Worm (Caenorhabditis elegans) whole organism, late embryonic: Measurements from ENCODE around the gene cra-1.

Experiments
- C08G9.2 ChIP-seq: sonication (generic microtip); optimal IDR thresholded peaks from 2 replicates; lab custom pipeline; 2016; ENCODE audit warnings: mild to moderate bottlenecking, missing genetic modification characterization, moderate library complexity, missing compliant biosample characterization
- F13H6.1 ChIP-seq: sonication (generic microtip); optimal IDR thresholded peaks from 2 replicates; lab custom pipeline; 2016; ENCODE audit warnings: missing genetic modification characterization, missing compliant biosample characterization
- K02D7.2 ChIP-seq: sonication (generic microtip); optimal IDR thresholded peaks from 2 replicates; lab custom pipeline; 2017; ENCODE audit warnings: mild to moderate bottlenecking, missing genetic modification characterization, missing compliant biosample characterization
- K09A11.1 ChIP-seq: sonication (generic microtip); optimal IDR thresholded peaks from 2 replicates; lab custom pipeline; 2017; ENCODE audit warnings: antibody characterized with exemption, mild to moderate bottlenecking, missing genetic modification characterization, missing compliant biosample characterization; ENCODE audit not compliant: insufficient read depth
- Y22D7AL.16 ChIP-seq: sonication (generic microtip); optimal IDR thresholded peaks from 2 replicates; lab custom pipeline; 2016; ENCODE audit warnings: missing genetic modification characterization, missing compliant biosample characterization
- ahr-1 ChIP-seq: sonication (generic microtip); optimal IDR thresholded peaks from 2 replicates; lab custom pipeline; 2016; ENCODE audit warnings: missing genetic modification characterization, missing compliant biosample characterization
- ama-1 ChIP-seq: fragments of 150-350 bp; optimal IDR thresholded peaks from 2 replicates; lab custom pipeline; 2014
- ceh-14 ChIP-seq: sonication (generic microtip); optimal IDR thresholded peaks from 2 replicates; lab custom pipeline; 2016; ENCODE audit warnings: missing genotype, missing genetic modification characterization, missing compliant biosample characterization
- ceh-18 ChIP-seq: sonication (generic microtip); optimal IDR thresholded peaks from 2 replicates; lab custom pipeline; 2016; ENCODE audit warnings: missing genetic modification characterization, missing compliant biosample characterization
- ceh-19 ChIP-seq: fragments of 200-800 bp; sonication (Bioruptor generic); optimal IDR thresholded peaks from 2 replicates; lab custom pipeline; 2018; ENCODE audit warnings: mild to moderate bottlenecking, missing genetic modification characterization, missing compliant biosample characterization
- ceh-2 ChIP-seq: sonication (generic microtip); optimal IDR thresholded peaks from 2 replicates; lab custom pipeline; 2016; ENCODE audit warnings: missing genotype, missing genetic modification characterization, missing compliant biosample characterization
- ceh-24 ChIP-seq: sonication (generic microtip); optimal IDR thresholded peaks from 2 replicates; lab custom pipeline; 2016; ENCODE audit warnings: mild to moderate bottlenecking, missing genetic modification characterization, missing compliant biosample characterization
- ceh-30 ChIP-seq: fragments of 150-350 bp; optimal IDR thresholded peaks from 2 replicates; lab custom pipeline; 2014; ENCODE audit warnings: missing biosample characterization, missing genetic modification characterization
- ceh-31 ChIP-seq: sonication (generic microtip); optimal IDR thresholded peaks from 2 replicates; lab custom pipeline; 2016; ENCODE audit warnings: missing genetic modification characterization, missing compliant biosample characterization
- ceh-45 ChIP-seq: fragments of 200-800 bp; sonication (Bioruptor generic); IDR thresholded peaks from 2 replicates; pipeline ENCODE4 v1.3.6; 2022; ENCODE audit warnings: missing genetic modification reagents, missing genetic modification characterization, missing compliant biosample characterization
- ceh-6 ChIP-seq: fragments of 200-800 bp; sonication (Bioruptor generic); optimal IDR thresholded peaks from 2 replicates; lab custom pipeline; 2018; ENCODE audit warnings: mild to moderate bottlenecking, missing genetic modification characterization, missing compliant biosample characterization
- ceh-9 ChIP-seq: sonication (generic microtip); optimal IDR thresholded peaks from 2 replicates; lab custom pipeline; 2016; ENCODE audit warnings: mild to moderate bottlenecking, missing genetic modification characterization, inconsistent platforms, missing compliant biosample characterization
- dmd-4 ChIP-seq: sonication (generic microtip); optimal IDR thresholded peaks from 2 replicates; lab custom pipeline; 2016; ENCODE audit warnings: borderline replicate concordance, missing genetic modification characterization, missing compliant biosample characterization
- dve-1 ChIP-seq: sonication (generic microtip); optimal IDR thresholded peaks from 2 replicates; lab custom pipeline; 2017; ENCODE audit warnings: antibody characterized with exemption, mild to moderate bottlenecking, missing genetic modification characterization, missing compliant biosample characterization
- elt-2 ChIP-seq: sonication (generic microtip); optimal IDR thresholded peaks from 2 replicates; lab custom pipeline; 2016; ENCODE audit warnings: missing genetic modification reagents, missing genetic modification characterization, missing compliant biosample characterization
- elt-4 ChIP-seq: sonication (generic microtip); optimal IDR thresholded peaks from 2 replicates; lab custom pipeline; 2016; ENCODE audit warnings: missing genetic modification characterization, missing compliant biosample characterization
- ets-4 ChIP-seq: sonication (generic microtip); optimal IDR thresholded peaks from 2 replicates; lab custom pipeline; 2016; ENCODE audit warnings: missing genetic modification characterization, missing compliant biosample characterization
- eyg-1 ChIP-seq: sonication (generic microtip); optimal IDR thresholded peaks from 2 replicates; lab custom pipeline; 2016; ENCODE audit warnings: missing genotype, missing genetic modification characterization, missing compliant biosample characterization
- gmeb-2 ChIP-seq: sonication (generic microtip); optimal IDR thresholded peaks from 2 replicates; lab custom pipeline; 2016; ENCODE audit warnings: missing genetic modification characterization, inconsistent platforms, missing compliant biosample characterization
- hlh-15 ChIP-seq: sonication (generic microtip); optimal IDR thresholded peaks from 2 replicates; lab custom pipeline; 2016; ENCODE audit warnings: missing genetic modification characterization, missing compliant biosample characterization
- hlh-30 ChIP-seq: sonication (generic microtip); optimal IDR thresholded peaks from 2 replicates; lab custom pipeline; 2017; ENCODE audit warnings: antibody characterized with exemption, missing genetic modification characterization, missing compliant biosample characterization; ENCODE audit not compliant: insufficient read depth
- hlh-6 ChIP-seq: sonication (generic microtip); optimal IDR thresholded peaks from 2 replicates; lab custom pipeline; 2016; ENCODE audit warnings: missing genotype, missing genetic modification characterization, missing compliant biosample characterization
- hlh-8 ChIP-seq: sonication (generic microtip); optimal IDR thresholded peaks from 2 replicates; lab custom pipeline; 2016; ENCODE audit warnings: missing genotype, missing genetic modification characterization, missing compliant biosample characterization
- lin-11 ChIP-seq: fragments of 200-800 bp; sonication (Bioruptor generic); optimal IDR thresholded peaks from 2 replicates; lab custom pipeline; 2018; ENCODE audit warnings: mild to moderate bottlenecking, missing genetic modification characterization, missing compliant biosample characterization
- nfya-1 ChIP-seq: sonication (generic microtip); optimal IDR thresholded peaks from 2 replicates; lab custom pipeline; 2017; ENCODE audit warnings: missing genetic modification characterization, mild to moderate bottlenecking, missing compliant biosample characterization, antibody characterized with exemption, moderate library complexity
- nhr-11 ChIP-seq: fragments of 150-350 bp; optimal IDR thresholded peaks from 2 replicates; lab custom pipeline; 2014; ENCODE audit warnings: missing biosample characterization, missing genetic modification characterization
- nhr-232 ChIP-seq: sonication (generic microtip); optimal IDR thresholded peaks from 2 replicates; lab custom pipeline; 2016; ENCODE audit warnings: missing genetic modification characterization, missing compliant biosample characterization
- npax-4 ChIP-seq: sonication (generic microtip); optimal IDR thresholded peaks from 2 replicates; lab custom pipeline; 2016; ENCODE audit warnings: missing genetic modification characterization, missing compliant biosample characterization
- pat-9 ChIP-seq: fragments of 200-800 bp; sonication (Bioruptor generic); optimal IDR thresholded peaks from 2 replicates; lab custom pipeline; 2018; ENCODE audit warnings: mild to moderate bottlenecking, missing genetic modification characterization, moderate library complexity, missing compliant biosample characterization
- pha-2 ChIP-seq: sonication (generic microtip); optimal IDR thresholded peaks from 2 replicates; lab custom pipeline; 2017; ENCODE audit warnings: mild to moderate bottlenecking, missing genetic modification characterization, missing compliant biosample characterization
- pha-4 ChIP-seq: fragments of 150-350 bp; optimal IDR thresholded peaks from 2 replicates; lab custom pipeline; 2018; ENCODE audit warnings: missing biosample characterization, missing genetic modification reagents, missing genetic modification characterization
- pqm-1 ChIP-seq: sonication (generic microtip); optimal IDR thresholded peaks from 2 replicates; lab custom pipeline; 2016; ENCODE audit warnings: missing genetic modification characterization, missing compliant biosample characterization
- pros-1 ChIP-seq: fragments of 150-350 bp; optimal IDR thresholded peaks from 2 replicates; lab custom pipeline; 2014; ENCODE audit warnings: missing biosample characterization, missing genetic modification reagents, missing genetic modification characterization
- ref-2 ChIP-seq: sonication (generic microtip); optimal IDR thresholded peaks from 2 replicates; lab custom pipeline; 2016; ENCODE audit warnings: missing genetic modification characterization, missing compliant biosample characterization
- sdc-2 ChIP-seq: sonication (generic microtip); optimal IDR thresholded peaks from 2 replicates; lab custom pipeline; 2016; ENCODE audit warnings: missing genotype, missing genetic modification characterization, missing compliant biosample characterization
- sox-2 ChIP-seq: fragments of 200-800 bp; sonication (Bioruptor generic); IDR thresholded peaks from 2 replicates; pipeline ENCODE4 v1.3.6; 2022; ENCODE audit warnings: missing genetic modification reagents, missing genetic modification characterization, missing compliant biosample characterization
- sox-4 ChIP-seq: sonication (generic microtip); optimal IDR thresholded peaks from 2 replicates; lab custom pipeline; 2017; ENCODE audit warnings: mild to moderate bottlenecking, missing genetic modification characterization, inconsistent platforms, missing compliant biosample characterization
- syd-9 ChIP-seq: sonication (generic microtip); optimal IDR thresholded peaks from 2 replicates; lab custom pipeline; 2016; ENCODE audit warnings: mild to moderate bottlenecking, missing genetic modification characterization, moderate library complexity, missing compliant biosample characterization
- tbx-2 ChIP-seq: sonication (generic microtip); optimal IDR thresholded peaks from 2 replicates; lab custom pipeline; 2016; ENCODE audit warnings: missing genetic modification characterization, missing compliant biosample characterization
- tbx-7 ChIP-seq: sonication (generic microtip); optimal IDR thresholded peaks from 2 replicates; lab custom pipeline; 2016; ENCODE audit warnings: missing genotype, missing genetic modification characterization, missing compliant biosample characterization
- ttx-3 ChIP-seq: sonication (generic microtip); optimal IDR thresholded peaks from 2 replicates; lab custom pipeline; 2016; ENCODE audit warnings: missing genetic modification reagents, missing genetic modification characterization, missing compliant biosample characterization
- unc-3 ChIP-seq, 2 experiments: fragments of 200-800 bp in 1 of 2; sonication (Bioruptor generic) in 1 of 2; sonication (generic microtip) in 1 of 2; conservative IDR thresholded peaks in 1 of 2; optimal IDR thresholded peaks in 1 of 2; 2 replicates each; pipeline versions ENCODE4 v1.3.6 to Lab custom; 2016 to 2022; ENCODE audit warnings: missing compliant biosample characterization in 2 of 2, missing genetic modification characterization in 2 of 2, missing genetic modification reagents in 1 of 2
- unc-42 ChIP-seq: sonication (generic microtip); optimal IDR thresholded peaks from 2 replicates; lab custom pipeline; 2016; ENCODE audit warnings: missing genotype, missing genetic modification characterization, missing compliant biosample characterization
- zip-5 ChIP-seq: sonication (generic microtip); optimal IDR thresholded peaks from 2 replicates; lab custom pipeline; 2016; ENCODE audit warnings: missing genetic modification characterization, missing compliant biosample characterization
- ztf-16 ChIP-seq: sonication (generic microtip); optimal IDR thresholded peaks from 2 replicates; lab custom pipeline; 2017; ENCODE audit warnings: missing genetic modification characterization, missing compliant biosample characterization

Gene cra-1

ce11 chrIII:6888497-6888896 lies 19.2 kb upstream of the cra-1 start:
- TF ChIP-seq lin-11 (tag; lab: Kevin White, UChicago) = no peak
- no peak for TF ChIP-seq elt-4
- no peak for TF ChIP-seq ceh-18 (tag; lab: Kevin White, UChicago)
- TF ChIP-seq pros-1 = no peak
- peak; percentile 12 for TF ChIP-seq dve-1 (tag; lab: Kevin White, UChicago)
- TF ChIP-seq ref-2 (tag; lab: Kevin White, UChicago) = peak; percentile 17
- TF ChIP-seq ceh-14 (tag; lab: Kevin White, UChicago) = no peak
- TF ChIP-seq ceh-2 (tag; lab: Kevin White, UChicago) = no peak
- TF ChIP-seq hlh-30 (tag; lab: Kevin White, UChicago) = no peak

- TF ChIP-seq tbx-2 (tag; lab: Kevin White, UChicago) (peak; percentile 70), eyg-1 (tag; lab: Kevin White, UChicago) (peak; percentile 50), unc-42 (peak; percentile 74), F13H6.1 (peak; percentile 33), ref-2 (tag; lab: Kevin White, UChicago) (peak; percentile 61), pha-2 (tag; lab: Kevin White, UChicago) (no peak), ceh-2 (tag; lab: Kevin White, UChicago) (peak; percentile 27), ttx-3 (tag; lab: Kevin White, UChicago) (peak; percentile 58), sox-2 (peak; percentile 66), nhr-232 (tag; lab: Kevin White, UChicago) (peak; percentile 79), K09A11.1 (tag; lab: Kevin White, UChicago) (peak; percentile 54), ztf-16 (peak; percentile 72), ceh-30 (tag; lab: Kevin White, UChicago) (no peak), ceh-24 (tag; lab: Kevin White, UChicago) (no peak), syd-9 (tag; lab: Kevin White, UChicago) (peak; percentile 63), ceh-31 (tag; lab: Kevin White, UChicago) (peak; percentile 55), ceh-18 (tag; lab: Kevin White, UChicago) (peak; percentile 74), hlh-8 (tag; lab: Kevin White, UChicago) (peak; percentile 53), zip-5 (tag; lab: Kevin White, UChicago) (peak; percentile 33), sdc-2 (peak; percentile 68), ceh-6 (GFP tag; lab: Kevin White, UChicago) (peak; percentile 61), nhr-11 (tag; lab: Kevin White, UChicago) (no peak), hlh-15 (no peak), ets-4 (tag; lab: Kevin White, UChicago) (no peak), dve-1 (tag; lab: Kevin White, UChicago) (peak; percentile 47), C08G9.2 (peak; percentile 52), hlh-6 (peak; percentile 78), K02D7.2 (tag; lab: Kevin White, UChicago) (peak; percentile 52), ceh-19 (GFP tag; lab: Kevin White, UChicago) (peak; percentile 36), ama-1 (lab: Kevin White, UChicago) (no peak), npax-4 (tag; lab: Kevin White, UChicago) (peak; percentile 56), ceh-14 (tag; lab: Kevin White, UChicago) (peak; percentile 47), nfya-1 (tag; lab: Kevin White, UChicago) (peak; percentile 54), ceh-45 (GFP tag; lab: Robert Waterston, UW) (peak; percentile 70), ahr-1 (tag; lab: Kevin White, UChicago) (no peak), unc-3 (GFP tag; conservative IDR thresholded peaks at IDR 0.05; lab: Robert Waterston, UW) (peak; percentile 52; the same call in 1 of the 2 replicates), unc-3 (tag; optimal IDR thresholded peaks at IDR 0.05; lab: Kevin White, UChicago) (peak; percentile 44), ceh-9 (tag; lab: Kevin White, UChicago) (peak; percentile 47), pqm-1 (no peak), pha-4 (tag; lab: Kevin White, UChicago) (no peak), gmeb-2 (peak; percentile 64), tbx-7 (tag; lab: Kevin White, UChicago) (no peak), dmd-4 (tag; lab: Kevin White, UChicago) (peak; percentile 57), pat-9 (tag; lab: Kevin White, UChicago) (peak; percentile 69), Y22D7AL.16 (tag; lab: Kevin White, UChicago) (peak; percentile 54), elt-2 (peak; percentile 72), lin-11 (tag; lab: Kevin White, UChicago) (peak; percentile 63), sox-4 (tag; lab: Kevin White, UChicago) (peak; percentile 76)
Measured at ce11 chrIII:6887574-6887973, 18.3 kb upstream of the cra-1 start.
